Fruit fly (Drosophila melanogaster): Measurements from ENCODE around the gene Crag.

Crag gene

DNA sequence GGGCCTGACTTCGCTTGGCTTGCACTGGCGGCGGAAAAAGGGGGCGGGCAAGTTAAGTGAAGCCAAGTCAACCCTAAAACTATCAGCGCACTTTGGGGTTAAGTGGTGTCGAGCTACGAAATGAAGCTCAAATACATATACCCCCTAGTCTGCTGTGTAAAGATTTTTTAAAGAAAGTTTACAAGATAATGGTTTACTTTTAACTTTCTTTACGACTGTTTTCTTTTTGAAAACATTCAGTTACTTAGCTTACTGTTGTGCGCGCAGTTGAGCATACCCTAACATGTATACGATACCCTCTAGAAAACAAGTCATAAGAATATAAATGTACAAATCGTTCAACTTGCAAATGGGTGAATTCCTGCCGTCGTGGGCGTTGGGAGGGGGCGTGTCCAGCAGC is 49.1 kb upstream of the Crag start (continued):
- TF ChIP-seq Vsx1 (GFP tag; optimal IDR thresholded peaks at IDR 0.05) (no peak), CG12299 (tag; optimal IDR thresholded peaks at IDR 0.05) (no peak), Bteb2 (GFP tag; optimal IDR thresholded peaks at IDR 0.05) (no peak), prd (optimal IDR thresholded peaks at IDR 0.05) (no peak), prd (GFP tag; IDR thresholded peaks at IDR 0.05) (peak; percentile 46; the same call in 2 of the 3 replicates), zen (tag; optimal IDR thresholded peaks at IDR 0.05) (no peak), CG4730 (GFP tag; IDR thresholded peaks at IDR 0.05) (no peak), CG30403 (GFP tag; optimal IDR thresholded peaks at IDR 0.05) (peak; percentile 33), dysf (GFP tag; IDR thresholded peaks at IDR 0.05) (peak; percentile 53; the same call in 1 of the 3 replicates), CG3065 (GFP tag; optimal IDR thresholded peaks at IDR 0.05) (no peak), CG14441 (GFP tag; IDR thresholded peaks at IDR 0.05) (peak; percentile 44; the same call in 1 of the 2 replicates), Dref (GFP tag; IDR thresholded peaks at IDR 0.05) (no peak), CG4424 (GFP tag; optimal IDR thresholded peaks at IDR 0.05) (no peak), bbx (GFP tag; IDR thresholded peaks at IDR 0.05; ENCODE audit: partially characterized antibody) (no peak), phol (tag; optimal IDR thresholded peaks at IDR 0.05) (peak; percentile 28)

- TF ChIP-seq nerfin-2 (GFP tag; IDR thresholded peaks at IDR 0.05; ENCODE audit: partially characterized antibody) (peak; percentile 52; the same call in 1 of the 2 replicates), cg (GFP tag; optimal IDR thresholded peaks at IDR 0.05) (peak; percentile 6), CG4360 (GFP tag; IDR thresholded peaks at IDR 0.05) (peak; percentile 92), CG2116 (GFP tag; optimal IDR thresholded peaks at IDR 0.05) (peak; percentile 11), mld (GFP tag; IDR thresholded peaks at IDR 0.05; ENCODE audit: partially characterized antibody) (0 out of 3 replicates have a peak, but pooled peaks have one; percentile 30), Sry-δ (GFP tag; optimal IDR thresholded peaks at IDR 0.05) (peak; percentile 35), Dp (GFP tag; optimal IDR thresholded peaks at IDR 0.05) (peak; percentile 48), CG16813 (GFP tag; IDR thresholded peaks at IDR 0.05; ENCODE audit: partially characterized antibody) (peak; percentile 52), CG9609 (GFP tag; optimal IDR thresholded peaks at IDR 0.05) (no peak), CG9437 (GFP tag; optimal IDR thresholded peaks at IDR 0.05) (no peak), CG2129 (GFP tag; IDR thresholded peaks at IDR 0.05; ENCODE audit: partially characterized antibody) (no peak), Opbp (GFP tag; IDR thresholded peaks at IDR 0.05; ENCODE audit: partially characterized antibody) (peak; percentile 26; the same call in 1 of the 3 replicates), CG9817 (tag; optimal IDR thresholded peaks at IDR 0.05) (no peak), Doc3 (GFP tag; IDR thresholded peaks at IDR 0.05; ENCODE audit: partially characterized antibody) (0 out of 3 replicates have a peak, but pooled peaks have one; percentile 39), lilli (GFP tag; optimal IDR thresholded peaks at IDR 0.05) (no peak), gfzf (GFP tag; optimal IDR thresholded peaks at IDR 0.05) (no peak), inv (GFP tag; IDR thresholded peaks at IDR 0.05; ENCODE audit: partially characterized antibody) (peak; percentile 39), CG14860 (GFP tag; IDR thresholded peaks at IDR 0.05; ENCODE audit: partially characterized antibody) (peak; percentile 60; the same call in 2 of the 3 replicates), stwl (tag; optimal IDR thresholded peaks at IDR 0.05) (peak; percentile 71), CG13287 (GFP tag; IDR thresholded peaks at IDR 0.05; ENCODE audit: partially characterized antibody) (peak; percentile 34), nerfin-1 (tag; optimal IDR thresholded peaks at IDR 0.05) (no peak), vnd (GFP tag; IDR thresholded peaks at IDR 0.05; ENCODE audit: partially characterized antibody) (peak; percentile 55; the same call in 2 of the 3 replicates), CG6791 (GFP tag; IDR thresholded peaks at IDR 0.05; ENCODE audit: partially characterized antibody) (peak; percentile 65), Scr (GFP tag; IDR thresholded peaks at IDR 0.05; ENCODE audit: partially characterized antibody) (peak; percentile 27), sna (GFP tag; IDR thresholded peaks at IDR 0.05; ENCODE audit: partially characterized antibody) (no peak), cad (GFP tag; optimal IDR thresholded peaks at IDR 0.05) (no peak), E2f2 (GFP tag; IDR thresholded peaks at IDR 0.05) (peak; percentile 38; the same call in 1 of the 2 replicates), CG15601 (tag; optimal IDR thresholded peaks at IDR 0.05) (no peak), CG4820 (GFP tag; optimal IDR thresholded peaks at IDR 0.05) (no peak), CTCF (GFP tag; optimal IDR thresholded peaks at IDR 0.05) (peak; percentile 70), Bgb (GFP tag; IDR thresholded peaks at IDR 0.05; ENCODE audit: partially characterized antibody) (peak; percentile 49; the same call in 1 of the 2 replicates), bbx (GFP tag; IDR thresholded peaks at IDR 0.05; ENCODE audit: partially characterized antibody) (0 out of 2 replicates have a peak, but pooled peaks have one; percentile 37), pzg (GFP tag; optimal IDR thresholded peaks at IDR 0.05) (peak; percentile 6), hb (GFP tag; IDR thresholded peaks at IDR 0.05; ENCODE audit: partially characterized antibody) (0 out of 3 replicates have a peak, but pooled peaks have one; percentile 52)
Observed at dm6 chrX:8554303-8554702, 37.5 kb upstream of the Crag start.

Measured in whole organism, embryonic.